Worm (Caenorhabditis elegans) whole organism, L1 larva: Measurements from ENCODE around the gene srgp-1.

Experiments
- C04F5.9 ChIP-seq: sonication (generic microtip); optimal IDR thresholded peaks from 2 replicates; lab custom pipeline; 2016; ENCODE audit warnings: missing genetic modification characterization, missing compliant biosample characterization
- C16A3.4 ChIP-seq: fragments of 150-350 bp; optimal IDR thresholded peaks from 2 replicates; lab custom pipeline; 2014; ENCODE audit warnings: missing biosample characterization, missing genetic modification characterization
- C34B4.2 ChIP-seq: sonication (generic microtip); optimal IDR thresholded peaks from 2 replicates; lab custom pipeline; 2017; ENCODE audit warnings: mild to moderate bottlenecking, missing genetic modification characterization, missing compliant biosample characterization
- F16B12.6 ChIP-seq: fragments of 150-350 bp; optimal IDR thresholded peaks from 2 replicates; lab custom pipeline; 2014; ENCODE audit warnings: missing biosample characterization, missing genetic modification characterization
- alr-1 ChIP-seq: fragments of 200-800 bp; sonication (Bioruptor generic); optimal IDR thresholded peaks from 2 replicates; lab custom pipeline; 2018; ENCODE audit warnings: borderline replicate concordance, mild to moderate bottlenecking, missing genetic modification characterization, missing compliant biosample characterization
- aly-2 ChIP-seq: fragments of 150-350 bp; optimal IDR thresholded peaks from 2 replicates; lab custom pipeline; 2014; ENCODE audit warnings: missing biosample characterization, missing genetic modification characterization
- ceh-63 ChIP-seq: fragments of 200-800 bp; sonication (Bioruptor generic); optimal IDR thresholded peaks from 2 replicates; lab custom pipeline; 2018; ENCODE audit warnings: mild to moderate bottlenecking, missing genetic modification characterization, missing compliant biosample characterization
- ceh-8 ChIP-seq: fragments of 200-800 bp; sonication (Bioruptor generic); optimal IDR thresholded peaks from 2 replicates; lab custom pipeline; 2018; ENCODE audit warnings: mild to moderate bottlenecking, missing genetic modification characterization, moderate library complexity, missing compliant biosample characterization
- ces-1 ChIP-seq: fragments of 150-350 bp; optimal IDR thresholded peaks from 2 replicates; lab custom pipeline; 2014; ENCODE audit warnings: missing biosample characterization, missing genetic modification reagents, missing genetic modification characterization
- dpl-1 ChIP-seq, 3 experiments: fragments of 150-350 bp in 2 of 3; sonication (generic microtip) in 1 of 3; optimal IDR thresholded peaks; 2 replicates each; lab custom pipeline; 2014 to 2017; ENCODE audit warnings: missing biosample characterization in 3 of 3, missing genetic modification characterization in 3 of 3, missing genetic modification reagents in 3 of 3
- dsc-1 ChIP-seq: sonication (generic microtip); optimal IDR thresholded peaks from 2 replicates; lab custom pipeline; 2016; ENCODE audit warnings: mild to moderate bottlenecking, missing genetic modification characterization, missing compliant biosample characterization
- efl-1 ChIP-seq, 4 experiments: fragments of 150-350 bp; optimal IDR thresholded peaks in 3 of 4; peaks in 1 of 4; 1 replicate in 1 of 4; 2 replicates in 3 of 4; lab custom pipeline; 2014; ENCODE audit warnings: missing biosample characterization in 2 of 4, missing genetic modification characterization in 2 of 4, missing genetic modification reagents in 2 of 4
- efl-3 ChIP-seq: fragments of 200-800 bp; sonication (Bioruptor generic); optimal IDR thresholded peaks from 2 replicates; lab custom pipeline; 2018; ENCODE audit warnings: mild to moderate bottlenecking, missing genetic modification characterization, missing compliant biosample characterization
- egl-27 ChIP-seq, 2 experiments: fragments of 150-350 bp in 1 of 2; sonication (generic microtip); optimal IDR thresholded peaks; 3 replicates each; lab custom pipeline; 2017 to 2018; ENCODE audit warnings: missing biosample characterization in 2 of 2, missing genetic modification characterization in 2 of 2, missing genetic modification reagents in 2 of 2
- elt-2 ChIP-seq: sonication (generic microtip); optimal IDR thresholded peaks from 2 replicates; lab custom pipeline; 2016; ENCODE audit warnings: missing genetic modification characterization, mild to moderate bottlenecking, inconsistent platforms, missing compliant biosample characterization, missing genetic modification reagents
- elt-3 ChIP-seq, 6 experiments: fragments of 150-350 bp in 1 of 6; sonication (generic microtip); optimal IDR thresholded peaks; 2 replicates each; lab custom pipeline; 2017 to 2018; ENCODE audit warnings: missing biosample characterization in 6 of 6, missing genetic modification characterization in 6 of 6, inconsistent platforms in 1 of 6
- hpl-2 ChIP-seq: fragments of 150-350 bp; optimal IDR thresholded peaks from 2 replicates; lab custom pipeline; 2014; ENCODE audit warnings: missing biosample characterization, missing genetic modification reagents, missing genetic modification characterization
- irx-1 ChIP-seq: sonication (generic microtip); optimal IDR thresholded peaks from 2 replicates; lab custom pipeline; 2016; ENCODE audit warnings: missing genetic modification characterization, missing compliant biosample characterization
- isw-1 ChIP-seq: fragments of 200-800 bp; sonication (Bioruptor generic); IDR thresholded peaks from 2 replicates; pipeline ENCODE4 v1.3.6; 2022; ENCODE audit warnings: missing genetic modification characterization, missing compliant biosample characterization
- jun-1 ChIP-seq: fragments of 150-350 bp; optimal IDR thresholded peaks from 2 replicates; lab custom pipeline; 2014; ENCODE audit warnings: missing biosample characterization, missing genetic modification reagents, missing genetic modification characterization
- lin-15B ChIP-seq: fragments of 150-350 bp; sonication (generic microtip); optimal IDR thresholded peaks from 3 replicates; lab custom pipeline; 2014; ENCODE audit warnings: missing biosample characterization, missing genetic modification characterization
- lin-35 ChIP-seq, 2 experiments: fragments of 150-350 bp; optimal IDR thresholded peaks; 2 replicates each; lab custom pipeline; 2014; ENCODE audit warnings: missing biosample characterization in 2 of 2, missing genetic modification characterization in 2 of 2, missing genetic modification reagents in 2 of 2
- lin-39 ChIP-seq: fragments of 150-350 bp; optimal IDR thresholded peaks from 2 replicates; lab custom pipeline; 2014; ENCODE audit warnings: missing biosample characterization, missing genetic modification reagents, missing genetic modification characterization
- lsy-2 ChIP-seq, 2 experiments: fragments of 150-350 bp; optimal IDR thresholded peaks; 2 replicates each; lab custom pipeline; 2014; ENCODE audit warnings: missing biosample characterization in 2 of 2, missing genetic modification characterization in 2 of 2
- mef-2 ChIP-seq: fragments of 150-350 bp; optimal IDR thresholded peaks from 2 replicates; lab custom pipeline; 2014; ENCODE audit warnings: missing biosample characterization, missing genetic modification characterization
- nhr-11 ChIP-seq: fragments of 150-350 bp; optimal IDR thresholded peaks from 2 replicates; lab custom pipeline; 2014; ENCODE audit warnings: missing biosample characterization, missing genetic modification characterization
- nhr-12 ChIP-seq: sonication (generic microtip); optimal IDR thresholded peaks from 2 replicates; lab custom pipeline; 2017; ENCODE audit warnings: missing biosample characterization, missing genetic modification characterization
- nhr-19 ChIP-seq: fragments of 200-800 bp; sonication (Bioruptor generic); conservative IDR thresholded peaks from 2 replicates; pipeline ENCODE4 v1.3.6; 2022; ENCODE audit warnings: missing genetic modification characterization, missing compliant biosample characterization
- nhr-28 ChIP-seq: fragments of 150-350 bp; optimal IDR thresholded peaks from 2 replicates; lab custom pipeline; 2014; ENCODE audit warnings: missing biosample characterization, missing genetic modification characterization
- nhr-47 ChIP-seq: sonication (generic microtip); optimal IDR thresholded peaks from 2 replicates; lab custom pipeline; 2016; ENCODE audit warnings: mild to moderate bottlenecking, missing genetic modification characterization, moderate library complexity, missing compliant biosample characterization
- nhr-71 ChIP-seq: sonication (generic microtip); optimal IDR thresholded peaks from 2 replicates; lab custom pipeline; 2016; ENCODE audit warnings: mild to moderate bottlenecking, missing genetic modification characterization, moderate library complexity, missing compliant biosample characterization
- nhr-76 ChIP-seq: sonication (generic microtip); optimal IDR thresholded peaks from 2 replicates; lab custom pipeline; 2017; ENCODE audit warnings: missing biosample characterization, missing genetic modification characterization
- nhr-77 ChIP-seq: fragments of 150-350 bp; optimal IDR thresholded peaks from 2 replicates; lab custom pipeline; 2014; ENCODE audit warnings: missing biosample characterization, missing genetic modification characterization
- pqm-1 ChIP-seq: sonication (generic microtip); optimal IDR thresholded peaks from 3 replicates; lab custom pipeline; 2017; ENCODE audit warnings: missing biosample characterization, missing genetic modification characterization
- rnt-1 ChIP-seq: sonication (generic microtip); optimal IDR thresholded peaks from 2 replicates; lab custom pipeline; 2016; ENCODE audit warnings: mild to moderate bottlenecking, missing genetic modification characterization, moderate library complexity, missing compliant biosample characterization
- skn-1 ChIP-seq: fragments of 150-350 bp; optimal IDR thresholded peaks from 2 replicates; lab custom pipeline; 2014; ENCODE audit warnings: missing biosample characterization, missing genetic modification characterization
- snpc-4 ChIP-seq: fragments of 150-350 bp; optimal IDR thresholded peaks from 2 replicates; lab custom pipeline; 2014; ENCODE audit warnings: missing biosample characterization, missing genetic modification characterization
- snu-23 ChIP-seq: sonication (generic microtip); optimal IDR thresholded peaks from 2 replicates; lab custom pipeline; 2016; ENCODE audit warnings: missing genetic modification characterization, missing compliant biosample characterization
- sptf-1 ChIP-seq: fragments of 150-350 bp; optimal IDR thresholded peaks from 2 replicates; lab custom pipeline; 2014; ENCODE audit warnings: missing biosample characterization, missing genetic modification characterization
- sup-37 ChIP-seq: fragments of 200-800 bp; sonication (Bioruptor generic); optimal IDR thresholded peaks from 2 replicates; lab custom pipeline; 2018; ENCODE audit warnings: mild to moderate bottlenecking, missing genetic modification characterization, missing compliant biosample characterization
- swsn-7 ChIP-seq: sonication (generic microtip); optimal IDR thresholded peaks from 2 replicates; lab custom pipeline; 2016; ENCODE audit warnings: missing genetic modification characterization, missing compliant biosample characterization
- tlp-1 ChIP-seq: fragments of 150-350 bp; optimal IDR thresholded peaks from 2 replicates; lab custom pipeline; 2014; ENCODE audit warnings: missing biosample characterization, missing genetic modification characterization
- unc-130 ChIP-seq: fragments of 150-350 bp; optimal IDR thresholded peaks from 2 replicates; lab custom pipeline; 2017; ENCODE audit warnings: missing biosample characterization, missing genetic modification characterization, inconsistent platforms
- unc-62 ChIP-seq: fragments of 150-350 bp; optimal IDR thresholded peaks from 2 replicates; lab custom pipeline; 2014; ENCODE audit warnings: missing biosample characterization, missing genetic modification reagents, missing genetic modification characterization
- unc-98 ChIP-seq: fragments of 200-800 bp; sonication (Bioruptor generic); IDR thresholded peaks from 2 replicates; pipeline ENCODE4 v1.3.6; 2022; ENCODE audit warnings: missing genetic modification characterization, missing compliant biosample characterization
- vab-15 ChIP-seq: sonication (generic microtip); optimal IDR thresholded peaks from 2 replicates; lab custom pipeline; 2017; ENCODE audit warnings: missing genotype, mild to moderate bottlenecking, missing genetic modification characterization, missing compliant biosample characterization
- zag-1 ChIP-seq: fragments of 150-350 bp; optimal IDR thresholded peaks from 2 replicates; lab custom pipeline; 2014; ENCODE audit warnings: missing biosample characterization, missing genetic modification characterization
- ztf-11 ChIP-seq, 2 experiments: sonication (generic microtip); optimal IDR thresholded peaks; 2 replicates each; lab custom pipeline; 2016 to 2017; ENCODE audit warnings: missing genetic modification characterization in 2 of 2, missing biosample characterization in 1 of 2, missing compliant biosample characterization in 1 of 2

srgp-1 gene

DNA sequence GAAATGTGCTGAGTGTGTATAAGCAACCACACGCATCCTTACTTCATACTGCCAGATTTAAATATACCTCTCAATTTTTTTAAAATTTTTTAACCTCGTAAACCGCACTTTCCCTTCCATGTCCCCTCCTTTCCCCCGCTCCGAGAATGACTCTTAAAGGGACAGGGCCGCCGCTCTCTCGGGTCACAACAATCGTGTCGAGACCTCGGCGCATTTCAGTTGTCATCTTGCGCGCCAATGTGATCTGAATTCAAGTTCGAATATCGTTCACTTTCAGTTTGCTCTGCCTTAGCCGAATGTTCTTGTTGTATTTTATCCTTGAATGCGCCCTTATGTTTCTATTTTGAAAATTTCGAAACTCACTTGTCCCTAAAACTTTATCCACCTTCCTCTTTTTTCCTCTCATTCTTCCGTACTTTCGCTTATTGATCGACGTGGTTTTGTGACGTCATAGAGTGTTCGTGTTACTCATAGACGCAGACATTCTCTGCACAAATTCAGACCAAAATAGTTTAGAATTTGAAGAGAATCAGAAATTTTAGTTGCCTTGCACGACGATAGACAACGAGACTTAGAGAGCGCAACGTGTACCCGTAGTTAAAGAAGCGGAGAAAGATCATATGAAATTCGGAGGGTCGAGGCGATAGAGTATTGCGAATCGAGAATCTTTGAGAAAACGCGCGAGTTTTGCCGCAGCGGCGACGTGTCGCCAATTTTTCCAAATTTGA is 47.9 kb upstream of the srgp-1 start (continued):
- TF ChIP-seq efl-1 (optimal IDR thresholded peaks at IDR 0.05; lab: Kevin White, UChicago) = peak; percentile 76 to 88
- peak; percentile 39 to 90 for TF ChIP-seq efl-1 (GFP tag; optimal IDR thresholded peaks at IDR 0.05 in 1 of 2; lab: Kevin White, UChicago)
- peak; percentile 86 for TF ChIP-seq snu-23 (GFP tag; lab: Kevin White, UChicago)
- TF ChIP-seq lsy-2 (tag; optimal IDR thresholded peaks at IDR 0.05; lab: Kevin White, UChicago) = peak; percentile 71 to 78
- peak; percentile 70 for TF ChIP-seq nhr-11 (tag; lab: Kevin White, UChicago)
- TF ChIP-seq nhr-47 (tag; lab: Kevin White, UChicago) = peak; percentile 80
- peak; percentile 27 for TF ChIP-seq elt-2
- peak; percentile 4 for TF ChIP-seq vab-15 (tag; lab: Kevin White, UChicago)
- peak; percentile 48 for TF ChIP-seq ceh-8 (GFP tag; lab: Kevin White, UChicago)
- no peak for TF ChIP-seq C34B4.2 (tag; lab: Kevin White, UChicago)
- peak; percentile 28 to 79 for TF ChIP-seq lin-35 (GFP tag; optimal IDR thresholded peaks at IDR 0.05; lab: Kevin White, UChicago)
- TF ChIP-seq nhr-71 = peak; percentile 90
- no peak for TF ChIP-seq alr-1
- TF ChIP-seq C16A3.4 = peak; percentile 37
- TF ChIP-seq sup-37 (GFP tag; lab: Kevin White, UChicago) = no peak
- no peak for TF ChIP-seq ztf-11 (tag; optimal IDR thresholded peaks at IDR 0.05; lab: Kevin White, UChicago)
- TF ChIP-seq ceh-63 (GFP tag; lab: Kevin White, UChicago) = no peak
- no peak for TF ChIP-seq nhr-28
- peak; percentile 74 for TF ChIP-seq rnt-1 (tag; lab: Kevin White, UChicago)
- TF ChIP-seq zag-1 (tag; lab: Kevin White, UChicago) = no peak
- TF ChIP-seq dpl-1 (GFP tag; optimal IDR thresholded peaks at IDR 0.05; lab: Kevin White, UChicago) = peak; percentile 29 to 56 (median 55)
- TF ChIP-seq unc-130 (tag; lab: Kevin White, UChicago) = peak; percentile 49
- TF ChIP-seq elt-3 (tag; optimal IDR thresholded peaks at IDR 0.05; lab: Kevin White, UChicago) = peak in 2 of 6 experiments; percentile 9 to 53
- peak; percentile 68 for TF ChIP-seq skn-1 (tag; lab: Kevin White, UChicago)
- TF ChIP-seq efl-3 (GFP tag; lab: Kevin White, UChicago) = no peak
- TF ChIP-seq nhr-76 (tag; lab: Kevin White, UChicago) = no peak
- no peak for TF ChIP-seq ces-1 (GFP tag; lab: Kevin White, UChicago)
- TF ChIP-seq irx-1 (tag; lab: Kevin White, UChicago) = peak; percentile 63
- TF ChIP-seq nhr-19 (GFP tag; lab: Robert Waterston, UW) = peak; percentile 70
- TF ChIP-seq aly-2 (tag; lab: Kevin White, UChicago) = peak; percentile 68
- TF ChIP-seq lin-15B = peak; percentile 50
- no peak for TF ChIP-seq pqm-1
- TF ChIP-seq C04F5.9 = no peak
- no peak for TF ChIP-seq F16B12.6
- no peak for TF ChIP-seq nhr-12
- TF ChIP-seq unc-62 = no peak
- TF ChIP-seq unc-98 (GFP tag; lab: Robert Waterston, UW) = no peak
- TF ChIP-seq dsc-1 = peak; percentile 57
- TF ChIP-seq mef-2 (tag; lab: Kevin White, UChicago) = peak; percentile 29
- peak; percentile 79 for TF ChIP-seq swsn-7
- TF ChIP-seq lin-39 (tag; lab: Kevin White, UChicago) = no peak
- peak; percentile 77 for TF ChIP-seq jun-1
- TF ChIP-seq snpc-4 (tag; lab: Kevin White, UChicago) = no peak
- TF ChIP-seq hpl-2 = peak; percentile 32
- peak in 1 of 2 experiments; percentile 32 for TF ChIP-seq egl-27 (tag; optimal IDR thresholded peaks at IDR 0.05; lab: Kevin White, UChicago)
- TF ChIP-seq nhr-77 = peak; percentile 58
- peak; percentile 34; the same call in 1 of the 2 replicates for TF ChIP-seq isw-1 (GFP tag; lab: Robert Waterston, UW)
- TF ChIP-seq sptf-1 (tag; lab: Kevin White, UChicago) = no peak
- TF ChIP-seq tlp-1 (tag; lab: Kevin White, UChicago) = no peak
- TF ChIP-seq, all 84 proteins: peak for 49
